In the genomic region with DNA sequence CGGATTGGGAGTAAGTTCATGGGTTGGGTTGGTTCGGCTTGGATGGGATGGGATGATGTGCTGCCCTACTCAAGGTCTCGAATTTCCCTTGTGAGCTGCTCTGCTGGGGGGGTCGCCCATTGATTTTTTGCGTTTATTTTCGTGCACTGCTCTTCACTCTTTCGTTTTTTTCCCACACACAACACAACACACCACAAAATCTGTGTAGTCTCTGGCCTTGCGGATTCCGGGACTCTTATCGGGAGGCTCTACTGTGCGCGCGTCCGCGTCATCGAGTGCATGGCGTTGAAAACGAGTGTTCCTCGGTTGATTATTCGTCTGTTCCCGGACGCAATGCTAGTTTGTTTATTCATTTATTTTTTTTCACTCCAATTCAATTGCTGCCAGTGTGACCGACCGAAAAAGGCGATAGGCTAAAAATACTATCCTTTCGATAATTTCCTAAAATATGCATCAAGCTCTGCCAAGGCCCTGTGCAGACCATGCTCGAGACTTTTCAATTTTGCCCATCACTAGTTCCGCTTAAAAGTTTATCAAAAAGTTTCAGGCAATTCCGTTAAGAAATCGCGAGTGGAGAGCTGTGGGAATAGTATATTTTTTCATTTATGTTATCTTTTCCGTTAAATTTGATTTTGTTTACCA, we compare ENCODE assay signal across 1 fruit fly cellular context.
TF ChIP-seq lines count a peak whose summit lies in the region.

WASp (minus strand) TSS at position 399 of the 642 bp plus-strand sequence.

TF ChIP-seq in whole organism, embryonic, 481 proteins besides CTCF, POLR2A, EP300 and RAD21 (continued from another document):
- TF ChIP-seq Sin3A (optimal IDR thresholded peaks at IDR 0.05; lab: Kevin White, UChicago) (peak; percentile 53), CG10267 (tag; optimal IDR thresholded peaks at IDR 0.05; lab: Kevin White, UChicago) (peak; percentile 68), pb (GFP tag; optimal IDR thresholded peaks at IDR 0.05; lab: Kevin White, UChicago) (peak; percentile 54), HLH4C (GFP tag; IDR thresholded peaks at IDR 0.05; lab: Robert Waterston, UW; ENCODE audit: partially characterized antibody) (no peak), CG12769 (tag; optimal IDR thresholded peaks at IDR 0.05; lab: Kevin White, UChicago) (no peak), E2f1 (GFP tag; IDR thresholded peaks at IDR 0.05; lab: Robert Waterston, UW) (peak; percentile 66), hkb (optimal IDR thresholded peaks at IDR 0.05; lab: Kevin White, UChicago) (peak; percentile 56), hkb (GFP tag; IDR thresholded peaks at IDR 0.05; lab: Robert Waterston, UW) (peak; percentile 76), chm (GFP tag; IDR thresholded peaks at IDR 0.05; lab: Robert Waterston, UW) (peak; percentile 77), danr (GFP tag; IDR thresholded peaks at IDR 0.05; lab: Robert Waterston, UW) (no peak), ranshi (GFP tag; IDR thresholded peaks at IDR 0.05; lab: Robert Waterston, UW) (peak; percentile 59; the same call in 1 of the 2 replicates), gt (GFP tag; IDR thresholded peaks at IDR 0.05; lab: Robert Waterston, UW) (no peak), CG5953 (GFP tag; IDR thresholded peaks at IDR 0.05; lab: Robert Waterston, UW) (0 out of 2 replicates have a peak, but pooled peaks have one; percentile 22), CG6813 (GFP tag; optimal IDR thresholded peaks at IDR 0.05; lab: Kevin White, UChicago) (peak; percentile 63), CG17568 (GFP tag; optimal IDR thresholded peaks at IDR 0.05; lab: Kevin White, UChicago) (no peak), CG4820 (GFP tag; optimal IDR thresholded peaks at IDR 0.05; lab: Kevin White, UChicago) (peak; percentile 45), run (tag; optimal IDR thresholded peaks at IDR 0.05; lab: Kevin White, UChicago) (peak; percentile 59), chn (GFP tag; optimal IDR thresholded peaks at IDR 0.05; lab: Kevin White, UChicago) (peak; percentile 75), mld (GFP tag; IDR thresholded peaks at IDR 0.05; lab: Robert Waterston, UW; ENCODE audit: partially characterized antibody) (no peak), CG16863 (GFP tag; optimal IDR thresholded peaks at IDR 0.05; lab: Kevin White, UChicago) (peak; percentile 73), ftz-f1 (GFP tag; optimal IDR thresholded peaks at IDR 0.05; lab: Kevin White, UChicago) (peak; percentile 32), CG8359 (GFP tag; optimal IDR thresholded peaks at IDR 0.05; lab: Kevin White, UChicago; ENCODE audit: borderline replicate concordance) (peak; percentile 30), pum (GFP tag; optimal IDR thresholded peaks at IDR 0.05; lab: Kevin White, UChicago) (peak; percentile 55), CG10565 (GFP tag; optimal IDR thresholded peaks at IDR 0.05; lab: Kevin White, UChicago) (no peak), croc (GFP tag; conservative IDR thresholded peaks at IDR 0.05; lab: Robert Waterston, UW) (no peak)
